Worm (Caenorhabditis elegans) whole organism, L3 larva: ENCODE results near the gene srd-43.

ENCODE experiments used
- R02D3.7 ChIP-seq: fragments of 150-350 bp; optimal IDR thresholded peaks from 2 replicates; lab custom pipeline; 2014; ENCODE audit warnings: missing biosample characterization, missing genetic modification characterization
- ZK546.5 ChIP-seq: sonication (generic microtip); optimal IDR thresholded peaks from 2 replicates; lab custom pipeline; 2017; ENCODE audit warnings: missing biosample characterization, missing genetic modification characterization
- aly-2 ChIP-seq: fragments of 150-350 bp; optimal IDR thresholded peaks from 2 replicates; lab custom pipeline; 2014; ENCODE audit warnings: missing biosample characterization, missing genetic modification characterization
- ceh-16 ChIP-seq: sonication (generic microtip); optimal IDR thresholded peaks from 2 replicates; lab custom pipeline; 2017; ENCODE audit warnings: missing biosample characterization, missing genetic modification characterization
- ceh-28 ChIP-seq: fragments of 150-350 bp; optimal IDR thresholded peaks from 2 replicates; lab custom pipeline; 2014; ENCODE audit warnings: missing biosample characterization, missing genetic modification reagents, missing genetic modification characterization
- ceh-82 ChIP-seq: fragments of 150-350 bp; optimal IDR thresholded peaks from 2 replicates; lab custom pipeline; 2014; ENCODE audit warnings: missing biosample characterization, missing genetic modification characterization
- ceh-9 ChIP-seq: sonication (generic microtip); optimal IDR thresholded peaks from 2 replicates; lab custom pipeline; 2018; ENCODE audit warnings: missing biosample characterization, missing genetic modification characterization
- daf-12 ChIP-seq: fragments of 150-350 bp; optimal IDR thresholded peaks from 2 replicates; lab custom pipeline; 2014; ENCODE audit warnings: missing biosample characterization, missing genetic modification reagents, missing genetic modification characterization
- egl-27 ChIP-seq: sonication (generic microtip); optimal IDR thresholded peaks from 4 replicates; lab custom pipeline; 2017; ENCODE audit warnings: missing biosample characterization, missing genetic modification reagents, missing genetic modification characterization
- egl-5 ChIP-seq: fragments of 150-350 bp; optimal IDR thresholded peaks from 2 replicates; lab custom pipeline; 2017; ENCODE audit warnings: missing biosample characterization, missing genetic modification reagents, missing genetic modification characterization, inconsistent platforms
- elt-1 ChIP-seq: fragments of 150-350 bp; optimal IDR thresholded peaks from 2 replicates; lab custom pipeline; 2014; ENCODE audit warnings: missing biosample characterization, missing genetic modification characterization
- elt-2 ChIP-seq: sonication (generic microtip); optimal IDR thresholded peaks from 2 replicates; lab custom pipeline; 2016; ENCODE audit warnings: missing genetic modification reagents, mild to moderate bottlenecking, missing genetic modification characterization, missing compliant biosample characterization
- elt-3 ChIP-seq, 3 experiments: fragments of 150-350 bp in 1 of 3; sonication (generic microtip) in 2 of 3; optimal IDR thresholded peaks; 2 replicates in 2 of 3; 4 replicates in 1 of 3; lab custom pipeline; 2014 to 2017; ENCODE audit warnings: missing biosample characterization in 3 of 3, missing genetic modification characterization in 3 of 3
- eor-1 ChIP-seq, 2 experiments: fragments of 150-350 bp; optimal IDR thresholded peaks; 2 replicates each; lab custom pipeline; 2014 to 2018; ENCODE audit warnings: missing biosample characterization in 2 of 2, missing genetic modification characterization in 2 of 2
- fkh-10 ChIP-seq: sonication (generic microtip); optimal IDR thresholded peaks from 2 replicates; lab custom pipeline; 2017; ENCODE audit warnings: missing biosample characterization, missing genetic modification reagents, missing genetic modification characterization
- fkh-2 ChIP-seq: fragments of 150-350 bp; optimal IDR thresholded peaks from 2 replicates; lab custom pipeline; 2014; ENCODE audit warnings: missing biosample characterization, missing genetic modification reagents, missing genetic modification characterization
- fos-1 ChIP-seq: fragments of 150-350 bp; optimal IDR thresholded peaks from 2 replicates; lab custom pipeline; 2014; ENCODE audit warnings: missing biosample characterization, missing genetic modification characterization
- hmg-11 ChIP-seq: sonication (generic microtip); optimal IDR thresholded peaks from 2 replicates; lab custom pipeline; 2016; ENCODE audit warnings: missing genetic modification characterization, missing compliant biosample characterization
- jun-1 ChIP-seq: fragments of 150-350 bp; optimal IDR thresholded peaks from 2 replicates; lab custom pipeline; 2014; ENCODE audit warnings: missing biosample characterization, missing genetic modification reagents, missing genetic modification characterization
- lin-15B ChIP-seq: fragments of 150-350 bp; optimal IDR thresholded peaks from 2 replicates; lab custom pipeline; 2014; ENCODE audit warnings: missing biosample characterization, missing genetic modification characterization
- lin-39 ChIP-seq: fragments of 150-350 bp; optimal IDR thresholded peaks from 2 replicates; lab custom pipeline; 2018; ENCODE audit warnings: missing biosample characterization, missing genetic modification reagents, missing genetic modification characterization
- lsy-12 ChIP-seq: sonication (generic microtip); optimal IDR thresholded peaks from 2 replicates; lab custom pipeline; 2016; ENCODE audit warnings: mild to moderate bottlenecking, missing genetic modification characterization, missing compliant biosample characterization
- mdl-1 ChIP-seq: fragments of 150-350 bp; optimal IDR thresholded peaks from 2 replicates; lab custom pipeline; 2014; ENCODE audit warnings: missing biosample characterization, missing genetic modification characterization
- mml-1 ChIP-seq: fragments of 150-350 bp; sonication (generic microtip); optimal IDR thresholded peaks from 3 replicates; lab custom pipeline; 2014; ENCODE audit warnings: missing biosample characterization, missing genetic modification characterization
- nfya-1 ChIP-seq: sonication (generic microtip); optimal IDR thresholded peaks from 2 replicates; lab custom pipeline; 2017; ENCODE audit warnings: missing genetic modification characterization, mild to moderate bottlenecking, missing compliant biosample characterization, antibody characterized with exemption, moderate library complexity; ENCODE audit not compliant: insufficient read depth
- nhr-11 ChIP-seq: fragments of 150-350 bp; optimal IDR thresholded peaks from 2 replicates; lab custom pipeline; 2014; ENCODE audit warnings: missing biosample characterization, missing genetic modification characterization
- nhr-12 ChIP-seq: fragments of 150-350 bp; optimal IDR thresholded peaks from 2 replicates; lab custom pipeline; 2014; ENCODE audit warnings: missing biosample characterization, missing genetic modification characterization
- nhr-23 ChIP-seq: fragments of 150-350 bp; optimal IDR thresholded peaks from 2 replicates; lab custom pipeline; 2014; ENCODE audit warnings: missing biosample characterization, missing genetic modification reagents, missing genetic modification characterization
- nhr-237 ChIP-seq: fragments of 150-350 bp; optimal IDR thresholded peaks from 2 replicates; lab custom pipeline; 2014; ENCODE audit warnings: missing biosample characterization, missing genetic modification characterization
- nhr-25 ChIP-seq: sonication (generic microtip); optimal IDR thresholded peaks from 2 replicates; lab custom pipeline; 2017; ENCODE audit warnings: missing biosample characterization, missing genetic modification characterization
- nhr-28 ChIP-seq: fragments of 150-350 bp; optimal IDR thresholded peaks from 2 replicates; lab custom pipeline; 2014; ENCODE audit warnings: missing biosample characterization, missing genetic modification characterization
- nhr-43 ChIP-seq: sonication (generic microtip); optimal IDR thresholded peaks from 2 replicates; lab custom pipeline; 2016; ENCODE audit warnings: mild to moderate bottlenecking, missing genetic modification characterization, missing compliant biosample characterization; ENCODE audit not compliant: poor library complexity, severe bottlenecking
- nhr-67 ChIP-seq: fragments of 150-350 bp; optimal IDR thresholded peaks from 2 replicates; lab custom pipeline; 2014; ENCODE audit warnings: missing biosample characterization, missing genetic modification characterization
- nhr-76 ChIP-seq: fragments of 150-350 bp; sonication (generic microtip); optimal IDR thresholded peaks from 5 replicates; lab custom pipeline; 2014; ENCODE audit warnings: missing biosample characterization, missing genetic modification characterization
- nhr-77 ChIP-seq: fragments of 150-350 bp; optimal IDR thresholded peaks from 2 replicates; lab custom pipeline; 2014; ENCODE audit warnings: missing biosample characterization, missing genetic modification characterization
- pha-4 ChIP-seq: fragments of 150-350 bp; optimal IDR thresholded peaks from 2 replicates; lab custom pipeline; 2014; ENCODE audit warnings: missing biosample characterization, missing genetic modification reagents, missing genetic modification characterization
- pqm-1 ChIP-seq: fragments of 150-350 bp; optimal IDR thresholded peaks from 2 replicates; lab custom pipeline; 2017; ENCODE audit warnings: missing biosample characterization, missing genetic modification characterization, inconsistent platforms
- sea-2 ChIP-seq: fragments of 150-350 bp; sonication (generic microtip); optimal IDR thresholded peaks from 4 replicates; lab custom pipeline; 2014; ENCODE audit warnings: missing biosample characterization, missing genetic modification reagents, missing genetic modification characterization
- skn-1 ChIP-seq: fragments of 150-350 bp; optimal IDR thresholded peaks from 2 replicates; lab custom pipeline; 2014; ENCODE audit warnings: missing biosample characterization, missing genetic modification characterization
- snpc-4 ChIP-seq: fragments of 150-350 bp; optimal IDR thresholded peaks from 2 replicates; lab custom pipeline; 2014; ENCODE audit warnings: missing biosample characterization, missing genetic modification characterization
- tbx-2 ChIP-seq: sonication (generic microtip); optimal IDR thresholded peaks from 2 replicates; lab custom pipeline; 2016; ENCODE audit warnings: mild to moderate bottlenecking, missing genetic modification characterization, missing compliant biosample characterization
- unc-39 ChIP-seq: sonication (generic microtip); optimal IDR thresholded peaks from 4 replicates; lab custom pipeline; 2017; ENCODE audit warnings: missing biosample characterization, missing genetic modification characterization
- unc-62 ChIP-seq: fragments of 150-350 bp; sonication (generic microtip); optimal IDR thresholded peaks from 4 replicates; lab custom pipeline; 2014; ENCODE audit warnings: missing biosample characterization, missing genetic modification reagents, missing genetic modification characterization
- zag-1 ChIP-seq: fragments of 150-350 bp; optimal IDR thresholded peaks from 2 replicates; lab custom pipeline; 2014; ENCODE audit warnings: missing biosample characterization, missing genetic modification characterization
- ztf-11 ChIP-seq: fragments of 150-350 bp; optimal IDR thresholded peaks from 2 replicates; lab custom pipeline; 2014; ENCODE audit warnings: missing biosample characterization, missing genetic modification characterization
- ztf-4 ChIP-seq: fragments of 150-350 bp; optimal IDR thresholded peaks from 2 replicates; lab custom pipeline; 2014; ENCODE audit warnings: missing biosample characterization, missing genetic modification characterization

The srd-43 gene

DNA sequence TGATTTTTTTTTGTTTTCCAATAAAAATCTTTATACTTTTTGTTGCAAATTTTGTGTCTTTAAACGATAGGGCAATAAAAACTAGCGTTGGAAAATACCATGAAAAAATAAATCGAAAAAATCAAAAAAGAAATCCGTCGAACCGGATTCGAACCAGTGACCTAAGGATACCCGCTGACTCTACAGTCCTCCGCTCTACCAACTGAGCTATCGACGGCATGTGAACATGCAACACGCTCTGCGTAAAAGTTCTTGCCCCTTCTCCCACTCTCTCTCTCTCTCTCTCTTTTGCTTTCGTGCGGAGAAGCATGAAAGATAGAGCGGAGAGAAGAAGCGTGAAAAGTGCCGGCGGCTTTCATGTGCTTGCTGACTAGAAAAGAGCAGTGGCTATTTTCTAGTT lies 41.1 kb downstream of the srd-43 start:
- peak; percentile 34 for TF ChIP-seq ceh-82 (tag; lab: Kevin White, UChicago)
- peak; percentile 55 for TF ChIP-seq jun-1 (tag; lab: Kevin White, UChicago)
- TF ChIP-seq elt-2 (tag; lab: Kevin White, UChicago), result peak; percentile 49
- no peak for TF ChIP-seq nhr-12 (tag; lab: Kevin White, UChicago)
- no peak for TF ChIP-seq lin-15B
- TF ChIP-seq skn-1 (tag; lab: Kevin White, UChicago), result peak; percentile 17
- TF ChIP-seq elt-1 (tag; lab: Kevin White, UChicago), result no peak
- TF ChIP-seq ztf-11 (tag; lab: Kevin White, UChicago), result no peak
- no peak for TF ChIP-seq mdl-1
- no peak for TF ChIP-seq egl-27 (tag; lab: Kevin White, UChicago)
- TF ChIP-seq aly-2, result no peak
- TF ChIP-seq daf-12 (tag; lab: Kevin White, UChicago), result no peak
- TF ChIP-seq R02D3.7 (tag; lab: Kevin White, UChicago), result no peak
- no peak for TF ChIP-seq ceh-16
- TF ChIP-seq ztf-4, result no peak
- TF ChIP-seq nhr-25 (tag; lab: Kevin White, UChicago), result no peak
- no peak for TF ChIP-seq zag-1 (tag; lab: Kevin White, UChicago)
- no peak for TF ChIP-seq nfya-1
- no peak for TF ChIP-seq nhr-11 (tag; lab: Kevin White, UChicago)
- peak; percentile 36 for TF ChIP-seq lin-39 (tag; lab: Kevin White, UChicago)
- TF ChIP-seq ceh-9 (tag; lab: Kevin White, UChicago), result no peak
- no peak for TF ChIP-seq snpc-4
- no peak for TF ChIP-seq nhr-77 (tag; lab: Kevin White, UChicago)
- TF ChIP-seq hmg-11 (tag; lab: Kevin White, UChicago), result peak; percentile 84
- TF ChIP-seq nhr-23 (tag; lab: Kevin White, UChicago), result peak; percentile 19
- TF ChIP-seq lsy-12 (tag; lab: Kevin White, UChicago), result peak; percentile 55
- no peak for TF ChIP-seq eor-1 (tag; optimal IDR thresholded peaks at IDR 0.05; lab: Kevin White, UChicago)
- peak; percentile 52 for TF ChIP-seq tbx-2
- no peak for TF ChIP-seq fkh-2 (tag; lab: Kevin White, UChicago)
- TF ChIP-seq egl-5, result no peak
- TF ChIP-seq ZK546.5 (tag; lab: Kevin White, UChicago), result no peak
- no peak for TF ChIP-seq ceh-28
- peak; percentile 23 for TF ChIP-seq fkh-10 (GFP tag; lab: Kevin White, UChicago)
- TF ChIP-seq pha-4 (tag; lab: Kevin White, UChicago), result peak; percentile 57
- no peak for TF ChIP-seq nhr-237
- TF ChIP-seq fos-1 (tag; lab: Kevin White, UChicago), result no peak
- TF ChIP-seq unc-62, result peak; percentile 2
- TF ChIP-seq sea-2 (GFP tag; lab: Kevin White, UChicago), result no peak
- no peak for TF ChIP-seq unc-39 (tag; lab: Kevin White, UChicago)
- TF ChIP-seq nhr-67, result no peak
- no peak for TF ChIP-seq pqm-1
- TF ChIP-seq nhr-43 (tag; lab: Kevin White, UChicago), result peak; percentile 48

DNA sequence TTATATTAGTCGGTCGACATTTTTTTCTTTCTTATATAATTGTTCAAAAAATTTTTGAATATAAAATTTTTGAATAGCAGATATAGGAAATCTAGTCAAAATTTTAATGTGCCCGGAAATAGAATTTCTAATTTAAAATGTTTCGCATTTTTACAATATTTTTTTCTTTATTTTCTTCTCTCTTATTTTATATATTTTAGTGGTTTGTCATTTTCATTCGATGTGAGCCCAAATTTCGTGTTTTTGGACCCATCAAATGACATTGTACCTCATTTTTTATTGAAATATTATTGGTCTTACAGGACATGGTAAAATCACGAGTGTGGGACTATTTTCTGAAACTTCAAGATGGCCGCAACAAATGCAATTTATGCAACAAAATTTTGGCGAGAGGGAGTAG lies 43.4 kb downstream of the srd-43 start, which contains the start of gene K09A11.1:
TSS of gene K09A11.1 (plus strand) at position 301 of the 400 bp plus-strand sequence.
- TF ChIP-seq egl-27 (tag; lab: Kevin White, UChicago), result no peak
- TF ChIP-seq ztf-11 (tag; lab: Kevin White, UChicago), result no peak
- TF ChIP-seq pha-4 (tag; lab: Kevin White, UChicago), result no peak
- no peak for TF ChIP-seq ceh-28
- no peak for TF ChIP-seq nhr-28 (tag; lab: Kevin White, UChicago)
- TF ChIP-seq elt-3 (tag; optimal IDR thresholded peaks at IDR 0.05; lab: Kevin White, UChicago), result no peak
- no peak for TF ChIP-seq nhr-76 (tag; lab: Kevin White, UChicago)
- no peak for TF ChIP-seq lin-15B
- no peak for TF ChIP-seq tbx-2
- no peak for TF ChIP-seq eor-1 (tag; optimal IDR thresholded peaks at IDR 0.05; lab: Kevin White, UChicago)
- no peak for TF ChIP-seq mdl-1
- no peak for TF ChIP-seq mml-1
- TF ChIP-seq fkh-2 (tag; lab: Kevin White, UChicago), result no peak
- TF ChIP-seq nhr-67, result no peak
- no peak for TF ChIP-seq elt-2 (tag; lab: Kevin White, UChicago)
- no peak for TF ChIP-seq nhr-237
- no peak for TF ChIP-seq unc-62
- no peak for TF ChIP-seq ztf-4
- TF ChIP-seq nhr-77 (tag; lab: Kevin White, UChicago), result no peak
